Worm (Caenorhabditis elegans) whole organism, mixed stage, embryonic: ENCODE measurements around the gene snb-5.
A peak's percentile ranks its signal among the peaks of the same experiment; 100 is the strongest.

Source experiments
- M03D4.4 ChIP-seq: sonication (generic microtip); optimal IDR thresholded peaks from 2 replicates; lab custom pipeline; 2017; ENCODE audit warnings: mild to moderate bottlenecking, missing genetic modification characterization, missing compliant biosample characterization
- bed-3 ChIP-seq: fragments of 200-800 bp; sonication (Bioruptor generic); optimal IDR thresholded peaks from 3 replicates; lab custom pipeline; 2018; ENCODE audit warnings: mild to moderate bottlenecking, missing genetic modification characterization, moderate library complexity, missing compliant biosample characterization
- blmp-1 ChIP-seq: fragments of 150-350 bp; optimal IDR thresholded peaks from 2 replicates; lab custom pipeline; 2014; ENCODE audit warnings: missing biosample characterization, missing genetic modification characterization
- ceh-39 ChIP-seq: fragments of 150-350 bp; optimal IDR thresholded peaks from 2 replicates; lab custom pipeline; 2014; ENCODE audit warnings: missing biosample characterization, missing genetic modification characterization
- ceh-43 ChIP-seq: fragments of 200-800 bp; sonication (Bioruptor generic); optimal IDR thresholded peaks from 2 replicates; lab custom pipeline; 2018; ENCODE audit warnings: mild to moderate bottlenecking, missing genetic modification characterization, moderate library complexity, missing compliant biosample characterization
- ceh-83 ChIP-seq: fragments of 200-800 bp; sonication (Bioruptor generic); optimal IDR thresholded peaks from 2 replicates; lab custom pipeline; 2018; ENCODE audit warnings: mild to moderate bottlenecking, missing genetic modification characterization, missing compliant biosample characterization
- ces-1 ChIP-seq: fragments of 150-350 bp; optimal IDR thresholded peaks from 2 replicates; lab custom pipeline; 2014; ENCODE audit warnings: missing biosample characterization, missing genetic modification reagents, missing genetic modification characterization
- cnd-1 ChIP-seq: fragments of 200-800 bp; sonication (Bioruptor generic); optimal IDR thresholded peaks from 2 replicates; lab custom pipeline; 2018; ENCODE audit warnings: mild to moderate bottlenecking, missing genetic modification characterization, missing compliant biosample characterization
- drap-1 ChIP-seq: fragments of 200-800 bp; sonication (Bioruptor generic); optimal IDR thresholded peaks from 3 replicates; lab custom pipeline; 2018; ENCODE audit warnings: mild to moderate bottlenecking, missing genetic modification characterization, missing compliant biosample characterization
- elt-1 ChIP-seq: sonication (generic microtip); optimal IDR thresholded peaks from 2 replicates; lab custom pipeline; 2017; ENCODE audit warnings: missing genetic modification characterization, mild to moderate bottlenecking, missing compliant biosample characterization, antibody characterized with exemption, moderate library complexity, borderline replicate concordance; ENCODE audit not compliant: insufficient read depth
- elt-3 ChIP-seq: fragments of 150-350 bp; optimal IDR thresholded peaks from 2 replicates; lab custom pipeline; 2014; ENCODE audit warnings: missing biosample characterization, missing genetic modification characterization
- flh-1 ChIP-seq: fragments of 200-800 bp; sonication (Bioruptor generic); optimal IDR thresholded peaks from 2 replicates; lab custom pipeline; 2018; ENCODE audit warnings: mild to moderate bottlenecking, missing genetic modification characterization, moderate library complexity, missing compliant biosample characterization
- ham-2 ChIP-seq: fragments of 200-800 bp; sonication (Bioruptor generic); optimal IDR thresholded peaks from 2 replicates; lab custom pipeline; 2018; ENCODE audit warnings: mild to moderate bottlenecking, missing genetic modification characterization, missing compliant biosample characterization
- hlh-1 ChIP-seq: fragments of 150-350 bp; optimal IDR thresholded peaks from 2 replicates; lab custom pipeline; 2014; ENCODE audit warnings: missing biosample characterization, missing genetic modification reagents, missing genetic modification characterization
- lin-13 ChIP-seq: fragments of 150-350 bp; optimal IDR thresholded peaks from 2 replicates; lab custom pipeline; 2014; ENCODE audit warnings: missing biosample characterization, missing genetic modification characterization
- lin-32 ChIP-seq: fragments of 200-800 bp; sonication (Bioruptor generic); optimal IDR thresholded peaks from 2 replicates; lab custom pipeline; 2018; ENCODE audit warnings: mild to moderate bottlenecking, missing genetic modification characterization, missing compliant biosample characterization
- lsy-2 ChIP-seq: fragments of 150-350 bp; optimal IDR thresholded peaks from 2 replicates; lab custom pipeline; 2014; ENCODE audit warnings: missing biosample characterization, missing genetic modification characterization
- mab-5 ChIP-seq: fragments of 150-350 bp; optimal IDR thresholded peaks from 2 replicates; lab custom pipeline; 2014; ENCODE audit warnings: missing biosample characterization, missing genetic modification characterization
- mep-1 ChIP-seq: fragments of 150-350 bp; optimal IDR thresholded peaks from 2 replicates; lab custom pipeline; 2017; ENCODE audit warnings: missing biosample characterization, missing genetic modification reagents, missing genetic modification characterization, inconsistent platforms
- mls-2 ChIP-seq: sonication (generic microtip); optimal IDR thresholded peaks from 2 replicates; lab custom pipeline; 2016; ENCODE audit warnings: mild to moderate bottlenecking, missing genetic modification characterization, moderate library complexity, missing compliant biosample characterization
- nhr-12 ChIP-seq: fragments of 150-350 bp; optimal IDR thresholded peaks from 2 replicates; lab custom pipeline; 2014; ENCODE audit warnings: missing biosample characterization, missing genetic modification characterization
- nhr-2 ChIP-seq: fragments of 150-350 bp; optimal IDR thresholded peaks from 2 replicates; lab custom pipeline; 2014; ENCODE audit warnings: missing biosample characterization, missing genetic modification characterization
- nhr-237 ChIP-seq: fragments of 150-350 bp; optimal IDR thresholded peaks from 2 replicates; lab custom pipeline; 2014; ENCODE audit warnings: missing biosample characterization, missing genetic modification characterization
- nhr-28 ChIP-seq: fragments of 150-350 bp; optimal IDR thresholded peaks from 2 replicates; lab custom pipeline; 2014; ENCODE audit warnings: missing biosample characterization, missing genetic modification characterization
- nhr-76 ChIP-seq: sonication (generic microtip); optimal IDR thresholded peaks from 2 replicates; lab custom pipeline; 2017; ENCODE audit warnings: missing biosample characterization, missing genetic modification characterization
- pha-4 ChIP-seq: fragments of 150-350 bp; optimal IDR thresholded peaks from 2 replicates; lab custom pipeline; 2018; ENCODE audit warnings: missing biosample characterization, missing genetic modification reagents, missing genetic modification characterization
- sem-2 ChIP-seq: fragments of 200-800 bp; sonication (Bioruptor generic); optimal IDR thresholded peaks from 2 replicates; lab custom pipeline; 2018; ENCODE audit warnings: mild to moderate bottlenecking, missing genetic modification characterization, missing compliant biosample characterization
- snpc-4 ChIP-seq: fragments of 150-350 bp; optimal IDR thresholded peaks from 2 replicates; lab custom pipeline; 2014; ENCODE audit warnings: missing biosample characterization, missing genetic modification characterization
- sptf-1 ChIP-seq: sonication (generic microtip); optimal IDR thresholded peaks from 2 replicates; lab custom pipeline; 2017; ENCODE audit warnings: mild to moderate bottlenecking, missing genetic modification characterization, moderate library complexity, missing compliant biosample characterization
- tbx-8 ChIP-seq: fragments of 200-800 bp; sonication (Bioruptor generic); optimal IDR thresholded peaks from 2 replicates; lab custom pipeline; 2018; ENCODE audit warnings: mild to moderate bottlenecking, missing genetic modification characterization, moderate library complexity, missing compliant biosample characterization
- unc-120 ChIP-seq: sonication (generic microtip); optimal IDR thresholded peaks from 2 replicates; lab custom pipeline; 2017; ENCODE audit warnings: missing genetic modification characterization, missing compliant biosample characterization; ENCODE audit not compliant: poor library complexity, severe bottlenecking
- unc-39 ChIP-seq: fragments of 150-350 bp; optimal IDR thresholded peaks from 2 replicates; lab custom pipeline; 2014; ENCODE audit warnings: missing biosample characterization, missing genetic modification characterization
- unc-62 ChIP-seq: fragments of 150-350 bp; optimal IDR thresholded peaks from 2 replicates; lab custom pipeline; 2014; ENCODE audit warnings: missing biosample characterization, missing genetic modification reagents, missing genetic modification characterization
- zip-8 ChIP-seq: fragments of 150-350 bp; optimal IDR thresholded peaks from 2 replicates; lab custom pipeline; 2014; ENCODE audit warnings: missing biosample characterization, missing genetic modification characterization
- ztf-11 ChIP-seq: fragments of 150-350 bp; optimal IDR thresholded peaks from 2 replicates; lab custom pipeline; 2014; ENCODE audit warnings: missing biosample characterization, missing genetic modification characterization

The snb-5 gene

DNA sequence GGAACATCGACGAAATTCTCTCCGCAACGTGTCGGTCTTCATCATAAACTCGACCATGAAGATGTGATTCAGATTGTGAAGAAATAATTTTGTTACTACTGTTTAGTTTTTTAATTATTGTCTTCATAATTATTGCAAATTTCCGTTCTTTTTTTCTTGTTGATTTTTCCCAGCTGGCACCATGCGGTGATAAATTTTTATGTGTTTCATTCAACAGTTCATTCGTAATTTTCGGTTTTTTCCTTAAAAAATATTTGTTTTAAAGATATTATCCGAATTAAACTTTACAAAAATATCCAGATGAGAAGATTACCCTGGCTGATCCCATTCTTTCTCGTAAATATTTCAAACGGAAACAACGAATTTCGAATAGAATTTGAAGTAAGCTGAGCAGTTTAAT is 44.2 kb downstream of the snb-5 start, which contains the start of gene C02F5.13:
Gene C02F5.13, plus strand, starts transcription at position 301 of the 400 bp plus-strand sequence.
- no peak for TF ChIP-seq nhr-28 (tag; lab: Kevin White, UChicago)
- TF ChIP-seq nhr-237 (tag; lab: Kevin White, UChicago) = no peak
- TF ChIP-seq ceh-83 (GFP tag; lab: Kevin White, UChicago) = no peak
- TF ChIP-seq nhr-12 (tag; lab: Kevin White, UChicago) = no peak
- TF ChIP-seq, all 35 proteins: peak for 0

DNA sequence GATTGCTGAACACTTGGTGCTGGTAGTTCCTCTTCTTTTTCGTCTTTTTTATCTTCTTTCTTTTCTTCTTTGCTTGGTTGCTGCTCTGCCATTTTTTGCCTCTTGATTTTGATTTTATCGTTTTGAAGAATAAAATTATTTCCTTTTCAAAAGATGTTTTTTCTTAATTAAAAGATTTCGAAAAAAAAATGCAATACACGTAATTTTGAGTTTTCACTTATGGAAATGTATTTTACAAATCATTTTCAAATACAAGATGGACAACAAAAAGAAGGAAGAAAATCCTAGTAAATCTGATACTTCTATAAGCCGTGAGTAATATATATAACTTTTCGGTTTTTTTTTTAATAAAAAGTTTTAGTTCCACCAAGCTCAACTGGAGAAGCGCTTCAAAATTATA is 46.5 kb downstream of the snb-5 start, which contains the start of the genes C02F5.10 and C02F5.2:
Gene C02F5.10, minus strand, starts transcription at position 101 of the 400 bp plus-strand sequence.
Gene C02F5.2, plus strand, starts transcription at position 239 of the 400 bp plus-strand sequence.
- no peak for TF ChIP-seq mab-5 (tag; lab: Kevin White, UChicago)
- no peak for TF ChIP-seq ztf-11
- TF ChIP-seq bed-3 (GFP tag; lab: Kevin White, UChicago) = no peak
- TF ChIP-seq, all 35 proteins: peak for 0

- TF ChIP-seq lin-13 (tag; lab: Kevin White, UChicago) (peak; percentile 83), zip-8 (tag; lab: Kevin White, UChicago) (no peak), ceh-39 (no peak), snpc-4 (tag; lab: Kevin White, UChicago) (no peak), cnd-1 (tag; lab: Kevin White, UChicago) (peak; percentile 59), bed-3 (GFP tag; lab: Kevin White, UChicago) (peak; percentile 19), ces-1 (GFP tag; lab: Kevin White, UChicago) (peak; percentile 42), unc-120 (tag; lab: Kevin White, UChicago) (no peak), lin-32 (no peak), M03D4.4 (tag; lab: Kevin White, UChicago) (no peak), tbx-8 (GFP tag; lab: Kevin White, UChicago) (no peak), drap-1 (GFP tag; lab: Kevin White, UChicago) (peak; percentile 30), sem-2 (GFP tag; lab: Kevin White, UChicago) (peak; percentile 18), nhr-76 (tag; lab: Kevin White, UChicago) (no peak), lsy-2 (tag; lab: Kevin White, UChicago) (peak; percentile 80), ztf-11 (no peak), unc-62 (no peak), nhr-237 (tag; lab: Kevin White, UChicago) (peak; percentile 58), nhr-2 (no peak), ceh-43 (GFP tag; lab: Kevin White, UChicago) (no peak), nhr-28 (tag; lab: Kevin White, UChicago) (no peak), pha-4 (peak; percentile 32), elt-1 (tag; lab: Kevin White, UChicago) (no peak), ceh-83 (GFP tag; lab: Kevin White, UChicago) (no peak), mep-1 (peak; percentile 68), blmp-1 (no peak), sptf-1 (no peak), ham-2 (GFP tag; lab: Kevin White, UChicago) (no peak), nhr-12 (tag; lab: Kevin White, UChicago) (no peak), mab-5 (tag; lab: Kevin White, UChicago) (no peak), flh-1 (no peak), elt-3 (tag; lab: Kevin White, UChicago) (no peak), hlh-1 (tag; lab: Kevin White, UChicago) (peak; percentile 12), unc-39 (tag; lab: Kevin White, UChicago) (no peak), mls-2 (tag; lab: Kevin White, UChicago) (no peak)
Measured at ce11 chrIII:8250007-8250683, 47.3 kb downstream of the snb-5 start, which contains the start of gene knl-1. knl-1 (plus strand) TSS chrIII:8250632.
